Fruit fly (Drosophila melanogaster): ENCODE results near the gene CG11756.

The CG11756 gene

DNA sequence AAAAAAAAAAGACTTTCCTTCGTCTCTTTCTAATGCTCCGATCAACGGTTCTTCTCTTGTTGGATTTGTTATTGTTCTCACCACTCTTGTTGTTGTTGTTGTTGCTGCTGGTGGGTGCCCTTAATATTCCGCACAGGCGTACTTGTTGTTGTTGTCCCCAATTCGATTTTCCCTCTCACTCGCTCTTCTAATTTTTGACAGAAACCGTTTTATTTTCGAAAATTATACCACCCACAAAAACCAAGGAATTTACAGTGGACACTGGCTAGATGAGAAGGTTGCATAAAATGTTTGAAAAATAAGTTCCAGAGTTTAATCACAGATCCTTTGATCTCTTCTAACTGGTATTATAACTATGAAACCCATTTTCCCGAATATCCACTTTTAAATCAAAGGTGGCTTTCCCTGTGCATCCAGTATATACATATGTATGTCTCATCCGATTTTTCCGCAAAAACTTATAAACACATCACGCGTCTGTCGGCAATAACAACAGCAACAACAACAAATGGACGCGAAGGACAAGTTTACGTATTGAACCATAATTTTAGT is 43.5 kb downstream of the CG11756 start:
- TF ChIP-seq sd (tag; optimal IDR thresholded peaks at IDR 0.05) (peak; percentile 97), bbx (GFP tag; IDR thresholded peaks at IDR 0.05; ENCODE audit: partially characterized antibody) (no peak), CG18619 (GFP tag; optimal IDR thresholded peaks at IDR 0.05) (no peak), Doc2 (GFP tag; IDR thresholded peaks at IDR 0.05) (no peak), Dbx (GFP tag; IDR thresholded peaks at IDR 0.05) (peak; percentile 50; the same call in 2 of the 3 replicates), danr (GFP tag; IDR thresholded peaks at IDR 0.05) (0 out of 2 replicates have a peak, but pooled peaks have one; percentile 10), CG7372 (GFP tag; IDR thresholded peaks at IDR 0.05) (peak; percentile 19; the same call in 1 of the 2 replicates), MBD-R2 (GFP tag; IDR thresholded peaks at IDR 0.05) (peak; percentile 11; the same call in 1 of the 2 replicates), CG42726 (GFP tag; IDR thresholded peaks at IDR 0.05; ENCODE audit: partially characterized antibody) (no peak), dati (GFP tag; IDR thresholded peaks at IDR 0.05) (no peak), Opbp (GFP tag; IDR thresholded peaks at IDR 0.05; ENCODE audit: partially characterized antibody) (no peak), z (GFP tag; IDR thresholded peaks at IDR 0.05) (no peak), CG9609 (GFP tag; optimal IDR thresholded peaks at IDR 0.05) (peak; percentile 47), CG16815 (GFP tag; optimal IDR thresholded peaks at IDR 0.05) (no peak), CG10565 (GFP tag; optimal IDR thresholded peaks at IDR 0.05) (no peak), Mrtf (GFP tag; IDR thresholded peaks at IDR 0.05) (peak; percentile 68; the same call in 2 of the 3 replicates), pan (optimal IDR thresholded peaks at IDR 0.05) (no peak), pan (GFP tag; optimal IDR thresholded peaks at IDR 0.05 in 1 of 2, IDR thresholded peaks at IDR 0.05 in 1 of 2) (peak in 1 of 2 experiments; percentile 76), bsh (GFP tag; optimal IDR thresholded peaks at IDR 0.05) (peak in 1 of 2 experiments; percentile 8), ham (GFP tag; IDR thresholded peaks at IDR 0.05) (no peak), PHDP (tag; optimal IDR thresholded peaks at IDR 0.05) (peak; percentile 33), CG13424 (tag; optimal IDR thresholded peaks at IDR 0.05) (peak; percentile 44), CG8290 (GFP tag; optimal IDR thresholded peaks at IDR 0.05) (no peak), CG8290 (tag; optimal IDR thresholded peaks at IDR 0.05) (peak in 1 of 2 experiments; percentile 67), bowl (GFP tag; IDR thresholded peaks at IDR 0.05) (no peak), crp (GFP tag; optimal IDR thresholded peaks at IDR 0.05) (no peak), Dll (GFP tag; IDR thresholded peaks at IDR 0.05; ENCODE audit: partially characterized antibody) (no peak), lov (optimal IDR thresholded peaks at IDR 0.05) (no peak), lov (GFP tag; IDR thresholded peaks at IDR 0.05) (no peak), CG2889 (GFP tag; IDR thresholded peaks at IDR 0.05) (peak; percentile 48; the same call in 1 of the 3 replicates), cato (GFP tag; optimal IDR thresholded peaks at IDR 0.05; ENCODE audit: borderline replicate concordance) (no peak), Side (GFP tag; optimal IDR thresholded peaks at IDR 0.05) (peak; percentile 8), CG2712 (tag; optimal IDR thresholded peaks at IDR 0.05) (no peak), Poxn (GFP tag; IDR thresholded peaks at IDR 0.05) (no peak; the same call in 1 of the 2 replicates), CG10366 (GFP tag; IDR thresholded peaks at IDR 0.05) (peak; percentile 66), Lhr (GFP tag; optimal IDR thresholded peaks at IDR 0.05) (no peak), Oaz (GFP tag; IDR thresholded peaks at IDR 0.05) (peak; percentile 57), CG2129 (GFP tag; IDR thresholded peaks at IDR 0.05; ENCODE audit: partially characterized antibody) (no peak), CG11504 (tag; optimal IDR thresholded peaks at IDR 0.05) (no peak), ken (GFP tag; IDR thresholded peaks at IDR 0.05) (0 out of 3 replicates have a peak, but pooled peaks have one; percentile 55), Fer1 (GFP tag; optimal IDR thresholded peaks at IDR 0.05) (peak; percentile 1), Rx (GFP tag; IDR thresholded peaks at IDR 0.05) (peak; percentile 68), Hmr (GFP tag; optimal IDR thresholded peaks at IDR 0.05) (no peak), CG9932 (GFP tag; IDR thresholded peaks at IDR 0.05) (peak; percentile 80), CG12155 (GFP tag; optimal IDR thresholded peaks at IDR 0.05) (no peak), pzg (GFP tag; optimal IDR thresholded peaks at IDR 0.05) (no peak), exex (tag; optimal IDR thresholded peaks at IDR 0.05) (no peak), CG3281 (GFP tag; optimal IDR thresholded peaks at IDR 0.05) (peak; percentile 27), CG11093 (GFP tag; IDR thresholded peaks at IDR 0.05) (0 out of 3 replicates have a peak, but pooled peaks have one; percentile 36), CG14965 (GFP tag; optimal IDR thresholded peaks at IDR 0.05; ENCODE audit: borderline replicate concordance) (no peak)
